Fruit fly (Drosophila melanogaster) whole organism, wandering third instar larva: ENCODE data around the gene CG13712.

Experiments
- Abd-B ChIP-seq: fragments of >200 bp; optimal IDR thresholded peaks from 2 replicates; lab custom pipeline; 2017; ENCODE audit warnings: missing biosample characterization, missing genetic modification characterization
- CG32264 ChIP-seq: fragments of 200-800 bp; sonication (Bioruptor generic); optimal IDR thresholded peaks from 2 replicates; lab custom pipeline; 2016; ENCODE audit warnings: missing biosample characterization, missing genetic modification characterization
- CG9705 ChIP-seq: fragments of 200-800 bp; sonication (Bioruptor generic); optimal IDR thresholded peaks from 2 replicates; lab custom pipeline; 2018; ENCODE audit warnings: missing biosample characterization, mild to moderate bottlenecking, missing genetic modification characterization
- CrebA ChIP-seq: fragments of 200-800 bp; sonication (Bioruptor generic); optimal IDR thresholded peaks from 2 replicates; lab custom pipeline; 2016; ENCODE audit warnings: missing biosample characterization, mild to moderate bottlenecking, missing genetic modification characterization, borderline replicate concordance
- Dfd ChIP-seq: fragments of >200 bp; optimal IDR thresholded peaks from 2 replicates; lab custom pipeline; 2017; ENCODE audit warnings: missing biosample characterization, missing genetic modification characterization
- GATAd ChIP-seq: sonication (Bioruptor generic); optimal IDR thresholded peaks from 2 replicates; lab custom pipeline; 2016; ENCODE audit warnings: missing biosample characterization, missing genetic modification characterization
- HLH106 ChIP-seq: fragments of 200-800 bp; optimal IDR thresholded peaks from 3 replicates; lab custom pipeline; 2019; ENCODE audit warnings: missing biosample characterization, mild to moderate bottlenecking, missing genetic modification characterization, moderate library complexity
- Hnf4 ChIP-seq: fragments of 200-800 bp; sonication (Bioruptor generic); optimal IDR thresholded peaks from 2 replicates; lab custom pipeline; 2016; ENCODE audit warnings: missing biosample characterization, mild to moderate bottlenecking, missing genetic modification characterization
- Hr78 ChIP-seq: fragments of >200 bp; optimal IDR thresholded peaks from 2 replicates; lab custom pipeline; 2017; ENCODE audit warnings: missing biosample characterization, missing genetic modification characterization
- Jra ChIP-seq: sonication (Bioruptor generic); optimal IDR thresholded peaks from 2 replicates; lab custom pipeline; 2016; ENCODE audit warnings: missing biosample characterization, missing genetic modification characterization
- N ChIP-seq: fragments of >200 bp; optimal IDR thresholded peaks from 2 replicates; lab custom pipeline; 2018; ENCODE audit warnings: missing biosample characterization, missing external identifiers, missing genetic modification characterization
- OdsH ChIP-seq: fragments of 200-800 bp; sonication (Bioruptor generic); optimal IDR thresholded peaks from 2 replicates; lab custom pipeline; 2016; ENCODE audit warnings: missing biosample characterization, mild to moderate bottlenecking, missing genetic modification characterization
- Rel ChIP-seq, 2 experiments: fragments of 200-800 bp; sonication (Bioruptor generic) in 1 of 2; optimal IDR thresholded peaks; 2 replicates in 1 of 2; 3 replicates in 1 of 2; lab custom pipeline; 2016 to 2019; ENCODE audit warnings: mild to moderate bottlenecking in 2 of 2, missing biosample characterization in 2 of 2, missing genetic modification characterization in 2 of 2, moderate library complexity in 1 of 2
- Sp1 ChIP-seq: fragments of 200-800 bp; sonication (Bioruptor generic); optimal IDR thresholded peaks from 3 replicates; lab custom pipeline; 2019; ENCODE audit warnings: missing biosample characterization, mild to moderate bottlenecking, missing genetic modification characterization, moderate library complexity
- Vsx2 ChIP-seq: fragments of 200-300, 225-300 bp; sonication (Bioruptor generic); optimal IDR thresholded peaks from 2 replicates; lab custom pipeline; 2018; ENCODE audit warnings: missing biosample characterization, missing genetic modification characterization; ENCODE audit not compliant: partially characterized antibody
- brk ChIP-seq: fragments of 200-800 bp; sonication (Bioruptor generic); optimal IDR thresholded peaks from 2 replicates; lab custom pipeline; 2016; ENCODE audit warnings: missing biosample characterization, mild to moderate bottlenecking, missing genetic modification characterization
- dl ChIP-seq, 2 experiments: fragments of 175-275, 200-275 bp in 1 of 2; fragments of 200-275 bp in 1 of 2; sonication (Bioruptor generic); optimal IDR thresholded peaks; lab custom pipeline; 2018; ENCODE audit warnings: mild to moderate bottlenecking in 2 of 2, missing biosample characterization in 2 of 2, missing genetic modification characterization in 2 of 2, moderate library complexity in 2 of 2; ENCODE audit not compliant: partially characterized antibody in 2 of 2, insufficient read depth in 1 of 2
- dmrt93B ChIP-seq: fragments of 200-800 bp; sonication (Bioruptor generic); optimal IDR thresholded peaks from 2 replicates; lab custom pipeline; 2018; ENCODE audit warnings: missing biosample characterization, mild to moderate bottlenecking, missing genetic modification characterization
- dsf ChIP-seq: sonication (Bioruptor generic); optimal IDR thresholded peaks from 2 replicates; lab custom pipeline; 2016; ENCODE audit warnings: missing biosample characterization, missing genetic modification characterization, borderline replicate concordance
- ey ChIP-seq: fragments of 200-800 bp; sonication (Bioruptor generic); optimal IDR thresholded peaks from 2 replicates; lab custom pipeline; 2016; ENCODE audit warnings: missing biosample characterization, missing genetic modification characterization
- foxo ChIP-seq, 2 experiments: fragments of 200-800 bp; sonication (Bioruptor generic); optimal IDR thresholded peaks; 2 replicates in 1 of 2; 3 replicates in 1 of 2; lab custom pipeline; 2016 to 2017; ENCODE audit warnings: missing biosample characterization in 2 of 2, missing genetic modification characterization in 2 of 2
- fru ChIP-seq: fragments of 200-800 bp; sonication (Bioruptor generic); optimal IDR thresholded peaks from 3 replicates; lab custom pipeline; 2016; ENCODE audit warnings: missing biosample characterization, mild to moderate bottlenecking, missing genetic modification characterization
- h ChIP-seq: fragments of 200-800 bp; sonication (Bioruptor generic); optimal IDR thresholded peaks from 3 replicates; lab custom pipeline; 2016; ENCODE audit warnings: missing biosample characterization, mild to moderate bottlenecking, missing genetic modification characterization
- jim ChIP-seq: fragments of 175-275, 200-325 bp; sonication (Bioruptor generic); optimal IDR thresholded peaks from 2 replicates; lab custom pipeline; 2016; ENCODE audit warnings: missing biosample characterization, mild to moderate bottlenecking, missing genetic modification characterization
- psq ChIP-seq: fragments of 200-800 bp; sonication (Bioruptor generic); optimal IDR thresholded peaks from 3 replicates; lab custom pipeline; 2017; ENCODE audit warnings: missing biosample characterization, mild to moderate bottlenecking, missing genetic modification characterization, moderate library complexity
- rgr ChIP-seq: fragments of 200-800 bp; sonication (Bioruptor generic); optimal IDR thresholded peaks from 3 replicates; lab custom pipeline; 2016; ENCODE audit warnings: missing biosample characterization, mild to moderate bottlenecking, missing genetic modification characterization
- sage ChIP-seq: fragments of 200-800 bp; sonication (Bioruptor generic); optimal IDR thresholded peaks from 2 replicates; lab custom pipeline; 2016; ENCODE audit warnings: missing biosample characterization, mild to moderate bottlenecking, missing genetic modification characterization
- sv ChIP-seq: fragments of 200-800 bp; sonication (Bioruptor generic); optimal IDR thresholded peaks from 3 replicates; lab custom pipeline; 2016; ENCODE audit warnings: missing biosample characterization, missing genetic modification characterization
- tai ChIP-seq: sonication (Bioruptor generic); optimal IDR thresholded peaks from 2 replicates; lab custom pipeline; 2016; ENCODE audit warnings: missing biosample characterization, missing genetic modification characterization

Gene CG13712

dm6 chr3L:4709790-4710189, at the start of gene CG13712:
CG13712 (minus strand) TSS chr3L:4709890.
- no peak for TF ChIP-seq dmrt93B (GFP tag; lab: Kevin White, UChicago)

- no peak for TF ChIP-seq Rel (GFP tag; optimal IDR thresholded peaks at IDR 0.05; lab: Kevin White, UChicago)
- no peak for TF ChIP-seq Rel (tag; optimal IDR thresholded peaks at IDR 0.05; lab: Kevin White, UChicago)
- no peak for TF ChIP-seq Sp1
- no peak for TF ChIP-seq sv (GFP tag; lab: Kevin White, UChicago)
- TF ChIP-seq brk (GFP tag; lab: Kevin White, UChicago), result no peak
- no peak for TF ChIP-seq GATAd (GFP tag; lab: Kevin White, UChicago)
- no peak for TF ChIP-seq sage (GFP tag; lab: Kevin White, UChicago)
- no peak for TF ChIP-seq Vsx2
- TF ChIP-seq psq (GFP tag; lab: Kevin White, UChicago), result no peak
- no peak for TF ChIP-seq Abd-B
- no peak for TF ChIP-seq Jra (GFP tag; lab: Kevin White, UChicago)
- no peak for TF ChIP-seq CG32264 (GFP tag; lab: Kevin White, UChicago)
Measured at dm6 chr3L:4757583-4757982, 47.9 kb upstream of the CG13712 start, which contains the start of gene CG13711. CG13711 (plus strand) TSS chr3L:4757883.

dm6 chr3L:4753638-4754037, 43.9 kb upstream of the CG13712 start, which contains the start of gene CG12493:
CG12493 (minus strand) TSS chr3L:4753738.
- TF ChIP-seq dl (GFP tag; optimal IDR thresholded peaks at IDR 0.05; lab: Kevin White, UChicago; ENCODE audit: insufficient read depth in 1 of 2, partially characterized antibody in 2 of 2) (no peak), Rel (GFP tag; optimal IDR thresholded peaks at IDR 0.05; lab: Kevin White, UChicago) (no peak), Rel (tag; optimal IDR thresholded peaks at IDR 0.05; lab: Kevin White, UChicago) (no peak), GATAd (GFP tag; lab: Kevin White, UChicago) (no peak), Hr78 (no peak), CG9705 (GFP tag; lab: Kevin White, UChicago) (no peak), fru (no peak), dsf (GFP tag; lab: Kevin White, UChicago) (no peak), rgr (GFP tag; lab: Kevin White, UChicago) (no peak), OdsH (GFP tag; lab: Kevin White, UChicago) (no peak)

dm6 chr3L:4750754-4751153, 41.1 kb upstream of the CG13712 start:
- TF ChIP-seq Rel (GFP tag; optimal IDR thresholded peaks at IDR 0.05; lab: Kevin White, UChicago), result no peak
- no peak for TF ChIP-seq Rel (tag; optimal IDR thresholded peaks at IDR 0.05; lab: Kevin White, UChicago)
- no peak for TF ChIP-seq brk (GFP tag; lab: Kevin White, UChicago)
- no peak for TF ChIP-seq h
- no peak for TF ChIP-seq Jra (GFP tag; lab: Kevin White, UChicago)
- TF ChIP-seq N, result no peak
- no peak for TF ChIP-seq foxo (GFP tag; optimal IDR thresholded peaks at IDR 0.05; lab: Kevin White, UChicago)
- TF ChIP-seq jim (GFP tag; lab: Kevin White, UChicago), result no peak
- TF ChIP-seq dl (GFP tag; optimal IDR thresholded peaks at IDR 0.05; lab: Kevin White, UChicago; ENCODE audit: insufficient read depth in 1 of 2, partially characterized antibody in 2 of 2), result no peak
- no peak for TF ChIP-seq ey (GFP tag; lab: Kevin White, UChicago)
- no peak for TF ChIP-seq sv (GFP tag; lab: Kevin White, UChicago)
- TF ChIP-seq Sp1, result no peak
- TF ChIP-seq CrebA, result no peak
- TF ChIP-seq Dfd (GFP tag; lab: Kevin White, UChicago), result no peak
- TF ChIP-seq, all 38 proteins: peak for 0

dm6 chr3L:4749126-4749525, 39.4 kb upstream of the CG13712 start:
- TF ChIP-seq tai, result no peak
- no peak for TF ChIP-seq rgr (GFP tag; lab: Kevin White, UChicago)
- no peak for TF ChIP-seq Hnf4 (GFP tag; lab: Kevin White, UChicago)
- TF ChIP-seq foxo (GFP tag; optimal IDR thresholded peaks at IDR 0.05; lab: Kevin White, UChicago), result no peak

- TF ChIP-seq dsf (GFP tag; lab: Kevin White, UChicago), result no peak
- no peak for TF ChIP-seq sv (GFP tag; lab: Kevin White, UChicago)
- no peak for TF ChIP-seq CrebA
- no peak for TF ChIP-seq Jra (GFP tag; lab: Kevin White, UChicago)
- no peak for TF ChIP-seq HLH106
- TF ChIP-seq dl (GFP tag; optimal IDR thresholded peaks at IDR 0.05; lab: Kevin White, UChicago; ENCODE audit: insufficient read depth in 1 of 2, partially characterized antibody in 2 of 2), result no peak
- TF ChIP-seq OdsH (GFP tag; lab: Kevin White, UChicago), result no peak
Measured at dm6 chr3L:4748053-4748452, 38.4 kb upstream of the CG13712 start.
